Worm (Caenorhabditis elegans) whole organism, L4/young adult: ENCODE data around the gene C50A2.3.

ENCODE experiments used
- W03F9.2 ChIP-seq: fragments of 150-350 bp; optimal IDR thresholded peaks from 2 replicates; lab custom pipeline; 2014; ENCODE audit warnings: missing biosample characterization, missing genetic modification characterization
- dao-5 ChIP-seq: sonication (generic microtip); optimal IDR thresholded peaks from 2 replicates; lab custom pipeline; 2016; ENCODE audit warnings: missing genotype, missing genetic modification characterization, moderate library complexity, missing compliant biosample characterization
- him-1 ChIP-seq: sonication (generic microtip); optimal IDR thresholded peaks from 2 replicates; lab custom pipeline; 2016; ENCODE audit warnings: missing genotype, missing genetic modification reagents, missing genetic modification characterization, missing compliant biosample characterization

- TF ChIP-seq him-1 (tag; lab: Kevin White, UChicago) (no peak), dao-5 (tag; lab: Kevin White, UChicago) (no peak), W03F9.2 (tag; lab: Kevin White, UChicago) (no peak)
Observed at ce11 chrIV:1123357-1123756, 34.5 kb downstream of the C50A2.3 start.
